Fruit fly (Drosophila melanogaster) whole organism, embryonic: ENCODE results near the gene CG13930.

Experiments
- Adf1 ChIP-seq: fragments of 200-800 bp; sonication (Bioruptor generic); IDR thresholded peaks from 2 replicates; pipeline ENCODE4 v1.3.6; 2022; ENCODE audit warnings: missing biosample characterization, missing genetic modification characterization
- Antp ChIP-seq: fragments of 200-800 bp; sonication (Bioruptor generic); optimal IDR thresholded peaks from 3 replicates; lab custom pipeline; 2016; ENCODE audit warnings: missing biosample characterization, missing genetic modification characterization
- Bgb ChIP-seq: fragments of 200-800 bp; sonication (Bioruptor generic); IDR thresholded peaks from 2 replicates; pipeline ENCODE4 v1.3.6; 2022; ENCODE audit warnings: missing biosample characterization, missing genetic modification characterization; ENCODE audit not compliant: partially characterized antibody
- CG10543 ChIP-seq: fragments of 200-800 bp; sonication (Bioruptor generic); optimal IDR thresholded peaks from 3 replicates; lab custom pipeline; 2017; ENCODE audit warnings: missing biosample characterization, mild to moderate bottlenecking, missing genetic modification characterization, moderate library complexity
- CG11504 ChIP-seq: fragments of 200-800 bp; sonication (Bioruptor generic); optimal IDR thresholded peaks from 3 replicates; lab custom pipeline; 2019; ENCODE audit warnings: missing biosample characterization, mild to moderate bottlenecking, missing genetic modification characterization, moderate library complexity
- CG1233 ChIP-seq: fragments of 200-800 bp; sonication (Bioruptor generic); optimal IDR thresholded peaks from 4 replicates; lab custom pipeline; 2018; ENCODE audit warnings: missing biosample characterization, mild to moderate bottlenecking, missing genetic modification characterization
- CG13287 ChIP-seq: fragments of 200-800 bp; sonication (Bioruptor generic); IDR thresholded peaks from 2 replicates; pipeline ENCODE4 v1.3.6; 2022; ENCODE audit warnings: missing biosample characterization, missing genetic modification characterization; ENCODE audit not compliant: partially characterized antibody
- CG16779 ChIP-seq: fragments of 200-800 bp; sonication (Bioruptor generic); IDR thresholded peaks from 2 replicates; pipeline ENCODE4 v1.3.6; 2022; ENCODE audit warnings: missing biosample characterization, missing genetic modification characterization
- CG18619 ChIP-seq: fragments of 200-800 bp; sonication (Bioruptor generic); optimal IDR thresholded peaks from 3 replicates; lab custom pipeline; 2017; ENCODE audit warnings: missing biosample characterization, mild to moderate bottlenecking, missing genetic modification characterization
- CG2120 ChIP-seq: fragments of 200-800 bp; sonication (Bioruptor generic); optimal IDR thresholded peaks from 3 replicates; lab custom pipeline; 2016; ENCODE audit warnings: missing biosample characterization, missing genetic modification characterization
- CG31224 ChIP-seq: fragments of 200-800 bp; sonication (Bioruptor generic); IDR thresholded peaks from 2 replicates; pipeline ENCODE4 v1.3.6; 2022; ENCODE audit warnings: missing biosample characterization, missing genetic modification characterization
- CG3281 ChIP-seq: fragments of 200-800 bp; sonication (Bioruptor generic); optimal IDR thresholded peaks from 3 replicates; lab custom pipeline; 2017; ENCODE audit warnings: missing biosample characterization, mild to moderate bottlenecking, missing genetic modification characterization
- CG34224 ChIP-seq: fragments of 200-800 bp; sonication (Bioruptor generic); IDR thresholded peaks from 3 replicates; pipeline ENCODE4 v1.3.6; 2022; ENCODE audit warnings: missing biosample characterization, missing genetic modification characterization; ENCODE audit not compliant: partially characterized antibody
- CG34422 ChIP-seq: fragments of 200-800 bp; sonication (Bioruptor generic); IDR thresholded peaks from 3 replicates; pipeline ENCODE4 v1.3.6; 2022; ENCODE audit warnings: missing biosample characterization, missing genetic modification characterization
- CG6175 ChIP-seq: fragments of 200-800 bp; sonication (Bioruptor generic); IDR thresholded peaks from 3 replicates; pipeline ENCODE4 v1.3.6; 2022; ENCODE audit warnings: missing biosample characterization, missing genetic modification characterization
- Chrac-16 ChIP-seq: fragments of 200-800 bp; sonication (Bioruptor generic); optimal IDR thresholded peaks from 3 replicates; lab custom pipeline; 2016; ENCODE audit warnings: missing biosample characterization, missing genetic modification characterization
- Deaf1 ChIP-seq: fragments of 200-800 bp; optimal IDR thresholded peaks from 3 replicates; lab custom pipeline; 2019; ENCODE audit warnings: missing biosample characterization, mild to moderate bottlenecking, missing genetic modification characterization, moderate library complexity
- Fer2 ChIP-seq: fragments of 200-800 bp; sonication (Bioruptor generic); optimal IDR thresholded peaks from 2 replicates; lab custom pipeline; 2018; ENCODE audit warnings: missing biosample characterization, mild to moderate bottlenecking, missing genetic modification characterization, moderate library complexity
- Jarid2 ChIP-seq: fragments of 200-800 bp; sonication (Bioruptor generic); optimal IDR thresholded peaks from 3 replicates; lab custom pipeline; 2017; ENCODE audit warnings: mild to moderate bottlenecking, missing biosample characterization, missing genetic modification reagents, missing genetic modification characterization
- MTF-1 ChIP-seq: fragments of 200-800 bp; sonication (Bioruptor generic); optimal IDR thresholded peaks from 2 replicates; lab custom pipeline; 2018; ENCODE audit warnings: missing biosample characterization, mild to moderate bottlenecking, missing genetic modification characterization, borderline replicate concordance
- Med ChIP-seq: fragments of 200-800 bp; sonication (Bioruptor generic); peaks from one replicate; lab custom pipeline; 2016; ENCODE audit warnings: missing biosample characterization, missing genetic modification characterization, mild to moderate bottlenecking, inconsistent platforms, moderate library complexity
- Nf-YB ChIP-seq: fragments of 200-800 bp; sonication (Bioruptor generic); optimal IDR thresholded peaks from 3 replicates; lab custom pipeline; 2019; ENCODE audit warnings: missing biosample characterization, mild to moderate bottlenecking, missing genetic modification characterization, moderate library complexity
- Nf-YC ChIP-seq: fragments of 200-800 bp; optimal IDR thresholded peaks from 3 replicates; lab custom pipeline; 2019; ENCODE audit warnings: missing biosample characterization, mild to moderate bottlenecking, missing genetic modification characterization, moderate library complexity
- Scr ChIP-seq: fragments of 200-800 bp; sonication (Bioruptor generic); IDR thresholded peaks from 2 replicates; pipeline ENCODE4 v1.3.6; 2022; ENCODE audit warnings: missing biosample characterization, missing genetic modification characterization; ENCODE audit not compliant: partially characterized antibody
- Side ChIP-seq: fragments of 200-800 bp; sonication (Bioruptor generic); optimal IDR thresholded peaks from 2 replicates; lab custom pipeline; 2016; ENCODE audit warnings: missing biosample characterization, missing genetic modification characterization
- Sry-β ChIP-seq: fragments of 200-800 bp; sonication (Bioruptor generic); optimal IDR thresholded peaks from 2 replicates; lab custom pipeline; 2018; ENCODE audit warnings: missing biosample characterization, mild to moderate bottlenecking, missing genetic modification characterization, moderate library complexity
- YL-1 ChIP-seq: fragments of 200-800 bp; sonication (Bioruptor generic); optimal IDR thresholded peaks from 3 replicates; lab custom pipeline; 2017; ENCODE audit warnings: missing biosample characterization, mild to moderate bottlenecking, missing genetic modification characterization
- ab ChIP-seq: fragments of 200-800 bp; sonication (Bioruptor generic); optimal IDR thresholded peaks from 2 replicates; lab custom pipeline; 2016; ENCODE audit warnings: missing biosample characterization, missing genetic modification characterization
- cas ChIP-seq: fragments of 200-800 bp; sonication (Bioruptor generic); IDR thresholded peaks from 2 replicates; pipeline ENCODE4 v1.3.6; 2022; ENCODE audit warnings: missing biosample characterization, missing genetic modification characterization
- crol ChIP-seq: fragments of 200-800 bp; sonication (Bioruptor generic); IDR thresholded peaks from 2 replicates; pipeline ENCODE4 v1.3.6; 2022; ENCODE audit warnings: missing biosample characterization, missing genetic modification characterization
- crp ChIP-seq, 2 experiments: fragments of 200-800 bp; sonication (Bioruptor generic); optimal IDR thresholded peaks; 2 replicates in 1 of 2; 3 replicates in 1 of 2; lab custom pipeline; 2017; ENCODE audit warnings: missing biosample characterization in 2 of 2, missing genetic modification characterization in 2 of 2, mild to moderate bottlenecking in 1 of 2, moderate library complexity in 1 of 2
- da ChIP-seq: fragments of 200-800 bp; sonication (Bioruptor generic); optimal IDR thresholded peaks from 2 replicates; lab custom pipeline; 2016; ENCODE audit warnings: missing biosample characterization, missing genetic modification characterization
- ewg ChIP-seq: fragments of 200-800 bp; sonication (Bioruptor generic); optimal IDR thresholded peaks from 3 replicates; lab custom pipeline; 2017; ENCODE audit warnings: mild to moderate bottlenecking, missing biosample characterization, missing genetic modification reagents, missing genetic modification characterization
- gro ChIP-seq: fragments of 200-800 bp; sonication (Bioruptor generic); optimal IDR thresholded peaks from 2 replicates; lab custom pipeline; 2016; ENCODE audit warnings: missing biosample characterization, missing genetic modification characterization
- gt ChIP-seq: fragments of 200-800 bp; sonication (Bioruptor generic); IDR thresholded peaks from 2 replicates; pipeline ENCODE4 v1.3.6; 2022; ENCODE audit warnings: missing biosample characterization, missing genetic modification characterization
- ham ChIP-seq: fragments of 200-800 bp; sonication (Bioruptor generic); IDR thresholded peaks from 2 replicates; pipeline ENCODE4 v1.3.6; 2022; ENCODE audit warnings: missing biosample characterization, missing genetic modification characterization
- lmd ChIP-seq: fragments of 200-800 bp; sonication (Bioruptor generic); IDR thresholded peaks from 2 replicates; pipeline ENCODE4 v1.3.6; 2022; ENCODE audit warnings: missing biosample characterization, missing genetic modification characterization
- onecut ChIP-seq: fragments of 200-800 bp; sonication (Bioruptor generic); IDR thresholded peaks from 2 replicates; pipeline ENCODE4 v1.3.6; 2022; ENCODE audit warnings: missing biosample characterization, missing genetic modification characterization
- repo ChIP-seq: fragments of 200-800 bp; sonication (Bioruptor generic); optimal IDR thresholded peaks from 2 replicates; lab custom pipeline; 2016; ENCODE audit warnings: missing biosample characterization, missing genetic modification characterization
- row ChIP-seq: fragments of 200-800 bp; sonication (Bioruptor generic); IDR thresholded peaks from 3 replicates; pipeline ENCODE4 v1.3.6; 2022; ENCODE audit warnings: missing biosample characterization, missing genetic modification characterization
- scrt ChIP-seq: fragments of 200-800 bp; sonication (Bioruptor generic); optimal IDR thresholded peaks from 2 replicates; lab custom pipeline; 2018; ENCODE audit warnings: missing biosample characterization, mild to moderate bottlenecking, missing genetic modification characterization, moderate library complexity
- seq ChIP-seq: fragments of 200-800 bp; sonication (Bioruptor generic); IDR thresholded peaks from 2 replicates; pipeline ENCODE4 v1.3.6; 2022; ENCODE audit warnings: missing biosample characterization, missing genetic modification characterization
- shn ChIP-seq: fragments of 200-800 bp; sonication (Bioruptor generic); optimal IDR thresholded peaks from 3 replicates; lab custom pipeline; 2016; ENCODE audit warnings: missing biosample characterization, missing genetic modification characterization
- sima ChIP-seq: fragments of 200-800 bp; sonication (Bioruptor generic); optimal IDR thresholded peaks from 2 replicates; lab custom pipeline; 2016; ENCODE audit warnings: missing biosample characterization, missing genetic modification characterization
- sna ChIP-seq: fragments of 200-800 bp; sonication (Bioruptor generic); IDR thresholded peaks from 2 replicates; pipeline ENCODE4 v1.3.6; 2022; ENCODE audit warnings: missing biosample characterization, missing genetic modification characterization; ENCODE audit not compliant: partially characterized antibody
- unc-4 ChIP-seq: fragments of 200-800 bp; sonication (Bioruptor generic); IDR thresholded peaks from 2 replicates; pipeline ENCODE4 v1.3.6; 2022; ENCODE audit warnings: missing biosample characterization, missing genetic modification characterization; ENCODE audit not compliant: partially characterized antibody
- zen2 ChIP-seq: fragments of 200-800 bp; sonication (Bioruptor generic); IDR thresholded peaks from 3 replicates; pipeline ENCODE4 v1.3.6; 2022; ENCODE audit warnings: missing biosample characterization, missing genetic modification characterization; ENCODE audit not compliant: partially characterized antibody
- zfh1 ChIP-seq: fragments of 200-800 bp; sonication (Bioruptor generic); IDR thresholded peaks from 3 replicates; pipeline ENCODE4 v1.3.6; 2022; ENCODE audit warnings: missing biosample characterization, missing genetic modification characterization

The CG13930 gene

DNA sequence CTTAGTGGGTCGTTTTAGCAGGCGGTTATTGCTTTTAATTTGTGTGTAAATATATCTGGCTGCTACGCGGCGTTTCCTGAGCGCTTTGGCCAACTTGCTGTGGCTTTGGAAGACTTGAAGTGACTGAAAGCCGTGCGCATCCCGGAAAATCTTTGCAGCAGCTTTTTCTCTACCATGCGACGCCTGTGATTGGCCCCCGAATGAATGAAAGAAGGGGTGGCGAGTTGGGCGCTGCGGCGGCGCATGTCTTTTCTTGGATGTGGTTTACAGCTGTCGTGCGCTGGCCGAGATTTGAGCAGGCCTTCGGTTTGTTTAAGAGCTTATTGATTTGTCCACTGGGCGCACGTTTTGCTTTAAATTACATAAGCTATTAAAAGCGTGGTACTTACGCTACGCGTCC is 9.0 kb downstream of the CG13930 start (continued):
- TF ChIP-seq CG6175 (GFP tag; lab: Robert Waterston, UW) (no peak), MTF-1 (no peak), CG18619 (GFP tag; lab: Kevin White, UChicago) (no peak), Antp (GFP tag; lab: Kevin White, UChicago) (no peak), shn (GFP tag; lab: Kevin White, UChicago) (no peak), ab (GFP tag; lab: Kevin White, UChicago) (no peak), CG16779 (GFP tag; lab: Robert Waterston, UW) (no peak), YL-1 (GFP tag; lab: Kevin White, UChicago) (no peak), Side (GFP tag; lab: Kevin White, UChicago) (no peak), zfh1 (GFP tag; lab: Robert Waterston, UW) (no peak), CG2120 (GFP tag; lab: Kevin White, UChicago) (no peak), CG11504 (tag; lab: Kevin White, UChicago) (no peak), Med (peak; percentile 59), CG3281 (GFP tag; lab: Kevin White, UChicago) (no peak), gro (GFP tag; lab: Kevin White, UChicago) (no peak), sima (no peak), ham (no peak), Chrac-16 (GFP tag; lab: Kevin White, UChicago) (no peak), Nf-YB (GFP tag; lab: Kevin White, UChicago) (peak; percentile 81), CG1233 (no peak), Sry-β (GFP tag; lab: Kevin White, UChicago) (no peak), onecut (GFP tag; lab: Robert Waterston, UW) (peak; percentile 85)

DNA sequence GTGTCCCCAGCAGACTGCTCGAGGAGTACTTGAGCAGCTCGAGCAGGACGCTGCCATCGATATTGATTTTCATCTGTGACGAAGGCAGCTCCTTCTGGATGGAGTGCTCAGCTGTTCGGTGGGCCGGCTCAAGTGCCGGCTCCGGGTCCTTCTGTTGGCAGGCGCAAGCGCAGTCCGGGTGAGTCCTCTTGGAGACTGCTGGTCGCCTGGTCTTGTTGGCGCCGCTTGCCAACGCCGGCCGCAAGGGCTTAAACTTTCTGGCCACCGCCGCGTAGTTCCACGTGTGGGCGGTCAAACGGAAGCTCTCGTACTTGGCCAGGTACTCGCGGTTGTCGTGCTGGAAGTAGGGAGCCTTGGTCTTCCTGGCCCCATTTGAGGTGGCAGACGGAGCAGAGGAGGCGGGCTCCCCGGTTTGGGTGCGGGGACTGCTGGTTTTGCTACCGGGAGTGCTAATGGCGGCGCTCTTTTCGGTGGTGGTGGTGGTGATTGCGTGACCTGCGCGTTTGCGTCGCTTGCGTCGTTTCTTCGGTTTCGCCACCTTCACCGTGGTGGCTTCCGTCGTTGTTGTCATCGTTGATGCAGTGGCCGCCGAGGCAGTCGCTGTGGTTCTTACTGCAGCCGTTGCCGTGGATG is 10.7 kb downstream of the CG13930 start:
- TF ChIP-seq Scr (GFP tag; lab: Robert Waterston, UW) (0 out of 2 replicates have a peak, but pooled peaks have one; percentile 18), cas (GFP tag; lab: Robert Waterston, UW) (no peak), unc-4 (GFP tag; lab: Robert Waterston, UW) (0 out of 2 replicates have a peak, but pooled peaks have one; percentile 32), crol (GFP tag; lab: Robert Waterston, UW) (peak; percentile 64), ewg (GFP tag; lab: Kevin White, UChicago) (peak; percentile 94), sna (GFP tag; lab: Robert Waterston, UW) (0 out of 2 replicates have a peak, but pooled peaks have one; percentile 23), seq (GFP tag; lab: Robert Waterston, UW) (0 out of 2 replicates have a peak, but pooled peaks have one; percentile 24), repo (GFP tag; lab: Kevin White, UChicago) (no peak), CG34224 (GFP tag; lab: Robert Waterston, UW) (0 out of 3 replicates have a peak, but pooled peaks have one; percentile 41), Bgb (GFP tag; lab: Robert Waterston, UW) (0 out of 2 replicates have a peak, but pooled peaks have one; percentile 24), Deaf1 (tag; lab: Kevin White, UChicago) (peak; percentile 79), CG34422 (GFP tag; lab: Robert Waterston, UW) (peak; percentile 58; the same call in 1 of the 3 replicates), Adf1 (GFP tag; lab: Robert Waterston, UW) (peak; percentile 58; the same call in 1 of the 2 replicates), CG10543 (GFP tag; lab: Kevin White, UChicago) (peak; percentile 25), Fer2 (tag; lab: Kevin White, UChicago) (no peak), da (no peak), CG13287 (peak; percentile 32; the same call in 1 of the 2 replicates), scrt (GFP tag; lab: Kevin White, UChicago) (peak; percentile 74), onecut (GFP tag; lab: Robert Waterston, UW) (peak; percentile 89), Nf-YC (tag; lab: Kevin White, UChicago) (peak; percentile 69), Jarid2 (GFP tag; lab: Kevin White, UChicago) (no peak), CG31224 (GFP tag; lab: Robert Waterston, UW) (peak; percentile 99), Med (peak; percentile 19), row (GFP tag; lab: Robert Waterston, UW) (no peak), lmd (no peak), gt (GFP tag; lab: Robert Waterston, UW) (no peak), zen2 (GFP tag; lab: Robert Waterston, UW) (peak; percentile 30; the same call in 2 of the 3 replicates), crp (GFP tag; optimal IDR thresholded peaks at IDR 0.05; lab: Kevin White, UChicago) (peak in 1 of 2 experiments; percentile 46)
